Fruit fly (Drosophila melanogaster) whole organism, embryonic: ENCODE measurements around the gene Herc4.

Experiments used
- CG10366 ChIP-seq: fragments of 200-800 bp; sonication (Bioruptor generic); IDR thresholded peaks from 2 replicates; pipeline ENCODE4 v1.3.6; 2022; ENCODE audit warnings: missing biosample characterization, missing genetic modification characterization
- CG17361 ChIP-seq: fragments of 200-800 bp; sonication (Bioruptor generic); IDR thresholded peaks from 3 replicates; pipeline ENCODE4 v1.3.6; 2022; ENCODE audit warnings: missing biosample characterization, missing genetic modification characterization
- CG8944 ChIP-seq: fragments of 200-800 bp; sonication (Bioruptor generic); optimal IDR thresholded peaks from 3 replicates; lab custom pipeline; 2016; ENCODE audit warnings: missing biosample characterization, missing genetic modification characterization
- rib ChIP-seq: fragments of 200-800 bp; sonication (Bioruptor generic); IDR thresholded peaks from 2 replicates; pipeline ENCODE4 v1.3.6; 2022; ENCODE audit warnings: missing biosample characterization, missing genetic modification characterization
- slp2 ChIP-seq: fragments of 200-800 bp; sonication (Bioruptor generic); optimal IDR thresholded peaks from 2 replicates; lab custom pipeline; 2016; ENCODE audit warnings: missing biosample characterization, missing genetic modification characterization
- sug ChIP-seq: fragments of 200-800 bp; optimal IDR thresholded peaks from 2 replicates; lab custom pipeline; 2019; ENCODE audit warnings: missing biosample characterization, mild to moderate bottlenecking, missing genetic modification characterization, moderate library complexity
- tin ChIP-seq: fragments of 200-800 bp; sonication (Bioruptor generic); optimal IDR thresholded peaks from 3 replicates; lab custom pipeline; 2016; ENCODE audit warnings: missing biosample characterization, missing genetic modification characterization

- no peak for TF ChIP-seq CG8944 (GFP tag; lab: Kevin White, UChicago)
- no peak for TF ChIP-seq slp2
- no peak for TF ChIP-seq tin (GFP tag; lab: Kevin White, UChicago)
- no peak for TF ChIP-seq rib (GFP tag; lab: Robert Waterston, UW)
- TF ChIP-seq CG10366 (GFP tag; lab: Robert Waterston, UW), result no peak
- no peak for TF ChIP-seq CG17361 (GFP tag; lab: Robert Waterston, UW)
- no peak for TF ChIP-seq sug (tag; lab: Kevin White, UChicago)
These were observed 44.5 kb upstream of the Herc4 start for dm6 chr3L:1269013-1269412.
